Worm (Caenorhabditis elegans): ENCODE data around the gene W01D2.3.

DNA sequence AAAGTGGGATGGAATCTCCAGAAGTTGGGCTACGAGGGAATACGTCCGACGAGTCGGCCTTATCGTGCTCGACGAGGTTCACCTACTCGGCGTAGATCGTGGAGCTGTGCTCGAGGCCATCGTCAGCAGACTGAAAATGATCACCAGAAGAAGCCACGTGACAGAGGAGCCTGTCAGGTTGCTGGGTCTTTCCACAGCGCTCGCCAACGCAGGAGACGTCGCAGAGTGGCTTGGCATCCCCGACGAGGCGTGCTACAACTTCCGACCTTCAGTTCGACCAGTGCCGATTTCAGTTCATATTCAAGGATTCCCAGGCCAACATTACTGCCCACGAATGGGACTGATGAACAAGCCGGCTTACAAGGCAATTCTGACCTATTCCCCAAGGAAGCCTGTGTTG lies 33.0 kb downstream of the W01D2.3 start:
- TF ChIP-seq aly-2 (tag; optimal IDR thresholded peaks at IDR 0.05) (no peak), ceh-28 (tag; optimal IDR thresholded peaks at IDR 0.05) (no peak), pqm-1 (tag; optimal IDR thresholded peaks at IDR 0.05) (no peak), unc-62 (GFP tag; optimal IDR thresholded peaks at IDR 0.05) (no peak), fos-1 (tag; optimal IDR thresholded peaks at IDR 0.05) (no peak), lin-39 (tag; optimal IDR thresholded peaks at IDR 0.05) (no peak), nhr-77 (tag; optimal IDR thresholded peaks at IDR 0.05) (no peak), zag-1 (tag; optimal IDR thresholded peaks at IDR 0.05) (no peak), fkh-10 (GFP tag; optimal IDR thresholded peaks at IDR 0.05) (no peak), ama-1 (optimal IDR thresholded peaks at IDR 0.05) (no peak)

Measured in whole organism, L3 larva.